Fruit fly (Drosophila melanogaster) whole organism, adult: ENCODE measurements around the gene Cpr92A.

Experiments
- CG11617 ChIP-seq: fragments of 200-800 bp; sonication (Bioruptor generic); optimal IDR thresholded peaks from 2 replicates; lab custom pipeline; 2017; ENCODE audit warnings: mild to moderate bottlenecking, missing biosample characterization, missing genetic modification reagents, missing genetic modification characterization
- CG12768 ChIP-seq: fragments of 200-800 bp; sonication (Bioruptor generic); optimal IDR thresholded peaks from 2 replicates; lab custom pipeline; 2017; ENCODE audit warnings: missing biosample characterization, missing genetic modification characterization, mild to moderate bottlenecking, moderate library complexity, missing genetic modification reagents
- CG14711 ChIP-seq: fragments of 200-800 bp; sonication (Bioruptor generic); optimal IDR thresholded peaks from 2 replicates; lab custom pipeline; 2018; ENCODE audit warnings: missing biosample characterization, mild to moderate bottlenecking, missing genetic modification characterization, moderate library complexity
- CG1620 ChIP-seq: fragments of 200-800 bp; sonication (Bioruptor generic); optimal IDR thresholded peaks from 2 replicates; lab custom pipeline; 2016; ENCODE audit warnings: missing biosample characterization, missing genetic modification characterization
- CG33017 ChIP-seq: fragments of 200-800 bp; sonication (Bioruptor generic); optimal IDR thresholded peaks from 2 replicates; lab custom pipeline; 2018; ENCODE audit warnings: missing biosample characterization, mild to moderate bottlenecking, missing genetic modification characterization, moderate library complexity
- CG5204 ChIP-seq: fragments of 200-800 bp; sonication (Bioruptor generic); optimal IDR thresholded peaks from 2 replicates; lab custom pipeline; 2016; ENCODE audit warnings: missing biosample characterization, missing genetic modification characterization
- CG7045 ChIP-seq: fragments of 200-800 bp; sonication (Bioruptor generic); optimal IDR thresholded peaks from 2 replicates; lab custom pipeline; 2017; ENCODE audit warnings: missing biosample characterization, mild to moderate bottlenecking, missing genetic modification characterization
- CG7101 ChIP-seq: fragments of 200-800 bp; sonication (Bioruptor generic); optimal IDR thresholded peaks from 2 replicates; lab custom pipeline; 2018; ENCODE audit warnings: missing biosample characterization, mild to moderate bottlenecking, missing genetic modification characterization, moderate library complexity
- Clk ChIP-seq: fragments of 200-800 bp; sonication (Bioruptor generic); optimal IDR thresholded peaks from 2 replicates; lab custom pipeline; 2017; ENCODE audit warnings: missing biosample characterization, missing genetic modification characterization
- Crg-1 ChIP-seq: fragments of 200-800 bp; sonication (Bioruptor generic); optimal IDR thresholded peaks from 2 replicates; lab custom pipeline; 2016; ENCODE audit warnings: missing biosample characterization, missing genetic modification characterization
- Hr96 ChIP-seq: fragments of 200-800 bp; sonication (Bioruptor generic); optimal IDR thresholded peaks from 2 replicates; lab custom pipeline; 2016; ENCODE audit warnings: missing biosample characterization, missing genetic modification characterization
- Mnt ChIP-seq: fragments of 200-800 bp; sonication (Bioruptor generic); optimal IDR thresholded peaks from 2 replicates; lab custom pipeline; 2016; ENCODE audit warnings: missing biosample characterization, mild to moderate bottlenecking, missing genetic modification characterization
- bab1 ChIP-seq: fragments of 200-800 bp; sonication (Bioruptor generic); optimal IDR thresholded peaks from 3 replicates; lab custom pipeline; 2019; ENCODE audit warnings: missing biosample characterization, mild to moderate bottlenecking, missing genetic modification characterization, moderate library complexity
- cic ChIP-seq: fragments of 200-800 bp; sonication (Bioruptor generic); optimal IDR thresholded peaks from 2 replicates; lab custom pipeline; 2017; ENCODE audit warnings: missing biosample characterization, mild to moderate bottlenecking, missing genetic modification characterization, moderate library complexity
- cnc ChIP-seq, 2 experiments: fragments of >200 bp; optimal IDR thresholded peaks; 2 replicates each; lab custom pipeline; 2017
- kay ChIP-seq: fragments of 200-800 bp; sonication (Bioruptor generic); peaks from one replicate; lab custom pipeline; 2016; ENCODE audit warnings: missing biosample characterization, missing genetic modification characterization, borderline replicate concordance
- ovo ChIP-seq: fragments of 200-800 bp; sonication (Bioruptor generic); optimal IDR thresholded peaks from 2 replicates; lab custom pipeline; 2016; ENCODE audit warnings: missing biosample characterization, missing genetic modification characterization
- pad ChIP-seq: fragments of 200-800 bp; sonication (Bioruptor generic); optimal IDR thresholded peaks from 3 replicates; lab custom pipeline; 2017; ENCODE audit warnings: missing biosample characterization, missing genetic modification characterization, mild to moderate bottlenecking, moderate library complexity, missing genetic modification reagents
- tj ChIP-seq: fragments of 200-800 bp; sonication (Bioruptor generic); optimal IDR thresholded peaks from 3 replicates; lab custom pipeline; 2017; ENCODE audit warnings: missing biosample characterization, mild to moderate bottlenecking, missing genetic modification characterization, moderate library complexity
- toe ChIP-seq: fragments of 200-800 bp; sonication (Bioruptor generic); optimal IDR thresholded peaks from 2 replicates; lab custom pipeline; 2016; ENCODE audit warnings: missing biosample characterization, missing genetic modification characterization

Gene Cpr92A

DNA sequence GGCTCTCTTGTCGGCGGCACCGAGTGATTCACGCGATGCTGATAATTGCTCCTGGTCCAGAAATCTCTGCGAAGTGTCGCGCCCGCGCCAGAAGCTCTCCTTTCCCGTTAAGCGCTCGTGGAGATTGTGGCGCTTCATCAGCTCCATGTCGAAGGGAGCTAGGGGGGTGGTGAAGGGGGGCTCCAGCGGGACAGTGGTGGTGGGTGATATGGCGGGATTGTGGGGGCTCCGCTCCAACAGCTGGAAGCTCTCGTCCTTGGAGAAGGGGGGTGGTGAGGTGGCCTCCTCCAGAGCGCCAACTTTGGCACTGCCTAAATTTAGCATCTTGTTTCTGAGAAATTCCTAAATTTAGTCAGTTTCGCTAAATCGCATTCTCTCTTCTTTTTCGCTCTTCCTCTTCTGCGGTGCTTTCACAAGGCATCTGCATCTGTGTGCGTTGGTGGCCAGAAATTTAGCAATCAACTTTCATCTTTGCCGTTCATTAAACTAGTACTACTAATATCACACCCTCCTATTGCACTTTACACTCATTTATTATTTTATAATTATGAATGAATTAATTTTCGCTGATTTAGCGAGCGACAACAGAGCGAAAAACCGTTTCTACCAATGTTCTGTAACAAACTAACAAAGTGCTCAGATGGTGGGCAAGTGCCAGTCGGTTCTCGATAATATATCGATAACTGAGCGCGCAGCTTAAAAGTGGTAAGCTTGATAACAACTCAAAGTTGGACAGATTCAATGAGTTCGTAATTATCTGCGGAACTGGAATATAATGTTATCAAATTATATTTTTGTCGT, 43.5 kb upstream of the Cpr92A start, which contains the start of gene subdued:
subdued (minus strand) TSS at position 631 of the 801 bp plus-strand sequence.
- no peak for TF ChIP-seq cnc (optimal IDR thresholded peaks at IDR 0.05; lab: Kevin White, UChicago)
- TF ChIP-seq Clk (GFP tag; lab: Kevin White, UChicago) = no peak
- TF ChIP-seq CG33017 (tag; lab: Kevin White, UChicago) = no peak
- TF ChIP-seq Hr96 (GFP tag; lab: Kevin White, UChicago) = peak; percentile 18
- TF ChIP-seq CG1620 = no peak
- peak; percentile 43 for TF ChIP-seq CG12768 (GFP tag; lab: Kevin White, UChicago)
- TF ChIP-seq pad (GFP tag; lab: Kevin White, UChicago) = no peak
- no peak for TF ChIP-seq toe
- TF ChIP-seq tj = no peak
- no peak for TF ChIP-seq kay (GFP tag; lab: Kevin White, UChicago)
- TF ChIP-seq CG14711 = no peak
- TF ChIP-seq CG11617 (GFP tag; lab: Kevin White, UChicago) = no peak
- no peak for TF ChIP-seq bab1
- no peak for TF ChIP-seq CG7101 (tag; lab: Kevin White, UChicago)
- no peak for TF ChIP-seq ovo (GFP tag; lab: Kevin White, UChicago)

DNA sequence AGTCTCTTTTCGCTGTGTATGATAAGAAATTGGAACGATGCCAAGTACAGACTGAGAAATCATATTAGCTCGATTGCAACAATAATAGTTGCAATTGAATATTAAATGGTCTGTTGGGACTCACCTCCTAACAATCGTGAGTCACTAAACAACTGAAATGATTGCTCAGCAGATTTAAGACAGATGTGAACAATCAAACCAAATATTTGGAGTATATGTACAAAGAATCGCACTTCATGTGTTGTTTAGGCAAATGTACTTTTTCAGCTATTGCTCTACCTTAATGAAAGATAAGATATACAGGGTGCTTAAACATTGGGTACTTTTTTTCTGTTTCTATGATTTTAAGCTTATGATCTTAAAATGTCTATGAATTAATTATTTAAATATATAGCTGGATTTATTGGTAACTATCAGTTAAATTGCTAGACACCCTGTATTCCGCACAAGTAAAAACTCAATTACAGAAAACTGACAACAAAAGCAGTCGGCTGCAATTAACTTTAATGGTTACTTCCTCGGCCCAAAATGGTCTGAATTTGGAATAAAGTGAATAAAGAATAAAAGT, 42.8 kb upstream of the Cpr92A start:
- TF ChIP-seq Mnt (GFP tag; lab: Kevin White, UChicago) (peak; percentile 9), cic (peak; percentile 37), ovo (GFP tag; lab: Kevin White, UChicago) (no peak), cnc (optimal IDR thresholded peaks at IDR 0.05; lab: Kevin White, UChicago) (no peak), CG11617 (GFP tag; lab: Kevin White, UChicago) (peak; percentile 85), CG12768 (GFP tag; lab: Kevin White, UChicago) (peak; percentile 90), bab1 (peak; percentile 92), toe (peak; percentile 67), Hr96 (GFP tag; lab: Kevin White, UChicago) (peak; percentile 40), CG1620 (peak; percentile 76), CG7101 (tag; lab: Kevin White, UChicago) (peak; percentile 95), CG14711 (peak; percentile 94), CG7045 (peak; percentile 88), pad (GFP tag; lab: Kevin White, UChicago) (peak; percentile 37), kay (GFP tag; lab: Kevin White, UChicago) (no peak), CG5204 (peak; percentile 83), Clk (GFP tag; lab: Kevin White, UChicago) (peak; percentile 73), CG33017 (tag; lab: Kevin White, UChicago) (peak; percentile 96), Crg-1 (GFP tag; lab: Kevin White, UChicago) (peak; percentile 24), tj (peak; percentile 54)

DNA sequence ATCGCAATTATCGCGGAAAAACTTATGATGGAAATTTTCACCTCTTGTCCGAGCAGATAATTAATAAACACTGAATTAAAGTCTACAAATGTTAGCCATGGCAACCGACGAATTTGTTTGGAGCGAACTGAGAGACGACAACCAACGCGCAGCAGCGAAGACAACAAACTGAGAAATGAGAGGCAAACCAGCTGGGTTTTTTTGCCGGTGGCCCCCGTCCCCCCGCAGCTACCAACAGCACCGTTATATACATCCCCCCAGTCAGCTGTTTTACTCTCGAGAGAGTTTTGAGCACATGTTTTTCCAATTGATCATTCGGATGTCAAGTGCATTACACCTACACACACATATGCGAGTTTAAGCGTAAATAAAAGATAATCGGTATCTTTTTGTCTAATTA, 42.3 kb upstream of the Cpr92A start:
- TF ChIP-seq CG11617 (GFP tag; lab: Kevin White, UChicago) (no peak), CG7101 (tag; lab: Kevin White, UChicago) (no peak), toe (peak; percentile 9), Clk (GFP tag; lab: Kevin White, UChicago) (no peak), Hr96 (GFP tag; lab: Kevin White, UChicago) (no peak), CG33017 (tag; lab: Kevin White, UChicago) (no peak), CG7045 (no peak), cnc (optimal IDR thresholded peaks at IDR 0.05; lab: Kevin White, UChicago) (no peak), cic (peak; percentile 91), tj (no peak), bab1 (peak; percentile 32), Crg-1 (GFP tag; lab: Kevin White, UChicago) (no peak), CG5204 (no peak), CG1620 (no peak), CG12768 (GFP tag; lab: Kevin White, UChicago) (peak; percentile 9), ovo (GFP tag; lab: Kevin White, UChicago) (peak; percentile 100), CG14711 (no peak), pad (GFP tag; lab: Kevin White, UChicago) (peak; percentile 85), kay (GFP tag; lab: Kevin White, UChicago) (no peak), Mnt (GFP tag; lab: Kevin White, UChicago) (peak; percentile 98)

DNA sequence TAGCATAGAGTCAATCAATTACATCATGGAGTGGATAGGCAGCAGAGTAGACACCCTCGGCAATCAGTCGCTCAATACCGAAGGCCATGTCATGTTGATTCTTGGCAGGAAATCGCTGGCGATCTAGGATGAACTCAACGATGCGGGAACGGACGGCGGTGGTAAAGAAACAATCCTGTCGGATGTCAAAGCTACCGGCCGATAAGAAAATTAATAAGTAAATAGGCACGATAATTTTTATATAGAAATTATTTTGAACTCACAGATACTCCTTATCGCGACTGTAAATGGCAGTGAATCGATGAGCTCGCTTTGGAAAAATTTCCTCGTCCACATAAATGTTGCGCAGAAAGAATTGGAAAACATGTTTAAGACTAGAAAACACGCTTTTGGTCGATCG, 39.2 kb upstream of the Cpr92A start:
- TF ChIP-seq kay (GFP tag; lab: Kevin White, UChicago) = no peak
- no peak for TF ChIP-seq tj
- no peak for TF ChIP-seq CG33017 (tag; lab: Kevin White, UChicago)
- TF ChIP-seq CG7045 = no peak
- no peak for TF ChIP-seq toe
- TF ChIP-seq Hr96 (GFP tag; lab: Kevin White, UChicago) = no peak
- TF ChIP-seq pad (GFP tag; lab: Kevin White, UChicago) = no peak
- no peak for TF ChIP-seq Clk (GFP tag; lab: Kevin White, UChicago)
- TF ChIP-seq ovo (GFP tag; lab: Kevin White, UChicago) = no peak
- TF ChIP-seq CG14711 = no peak
- TF ChIP-seq bab1 = no peak
- TF ChIP-seq CG12768 (GFP tag; lab: Kevin White, UChicago) = no peak
- no peak for TF ChIP-seq Mnt (GFP tag; lab: Kevin White, UChicago)
- no peak for TF ChIP-seq cic
- TF ChIP-seq cnc (optimal IDR thresholded peaks at IDR 0.05; lab: Kevin White, UChicago) = no peak
- no peak for TF ChIP-seq CG5204

DNA sequence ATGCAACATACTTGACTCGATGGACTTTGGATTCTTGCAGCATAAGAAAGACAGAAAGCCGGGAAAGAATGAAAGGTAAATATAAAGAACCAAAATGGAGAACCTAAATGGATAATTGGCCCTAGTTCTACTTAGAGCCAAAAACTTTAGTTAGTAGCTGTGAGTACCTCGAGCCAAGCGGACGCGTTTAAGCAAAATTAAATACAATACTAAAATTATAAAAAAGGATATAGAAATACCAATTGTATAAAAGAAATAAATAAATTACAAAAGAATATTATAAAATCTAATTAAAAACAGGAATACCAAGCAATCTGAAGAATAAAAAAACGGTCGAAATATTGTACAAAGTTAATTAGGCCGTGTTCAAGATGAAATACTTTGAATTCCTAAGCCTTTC, 35.9 kb upstream of the Cpr92A start, which contains the start of gene CG34138:
CG34138 (plus strand) TSS at position 301 of the 400 bp plus-strand sequence.
- TF ChIP-seq CG14711 (no peak), CG11617 (GFP tag; lab: Kevin White, UChicago) (no peak), pad (GFP tag; lab: Kevin White, UChicago) (no peak), kay (GFP tag; lab: Kevin White, UChicago) (no peak), CG33017 (tag; lab: Kevin White, UChicago) (no peak), CG7101 (tag; lab: Kevin White, UChicago) (no peak), cic (no peak), CG5204 (no peak), Mnt (GFP tag; lab: Kevin White, UChicago) (no peak), tj (no peak)
